Fruit fly (Drosophila melanogaster): ENCODE data around the gene ppl.

DNA sequence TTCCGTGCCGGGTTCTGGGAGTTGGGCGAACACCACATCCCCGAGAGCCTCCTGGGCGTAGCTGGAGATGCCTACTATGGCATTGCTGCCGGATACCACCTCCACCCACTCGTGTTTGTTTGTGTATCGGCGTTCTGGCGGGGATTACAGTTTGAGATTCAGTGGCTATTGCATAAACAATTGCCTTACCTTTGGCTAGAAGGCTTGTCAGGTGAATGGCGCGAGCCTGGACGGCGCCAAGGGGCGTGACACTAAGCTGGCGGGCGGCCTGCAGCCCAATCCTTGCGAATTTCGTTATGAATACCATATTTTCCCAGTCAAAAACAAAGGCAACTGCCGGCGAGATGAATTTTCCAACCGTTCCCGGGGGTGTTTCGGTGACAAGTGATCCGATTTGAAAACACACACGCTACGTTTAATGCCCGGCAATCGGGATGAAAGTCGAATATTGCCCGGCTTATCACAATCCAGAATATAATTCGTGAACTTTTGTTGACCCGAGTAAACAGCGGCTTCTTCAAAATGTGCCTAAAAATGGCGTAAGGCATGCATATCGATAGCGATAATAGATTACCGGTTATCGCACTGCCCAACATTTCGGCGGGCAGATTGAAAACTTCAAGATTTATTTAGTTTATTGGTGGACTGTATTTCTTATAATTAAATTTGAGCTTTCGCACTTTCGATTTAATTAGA, at the start of gene ppl:
- TF ChIP-seq Jra (GFP tag; optimal IDR thresholded peaks at IDR 0.05) = no peak
- TF ChIP-seq CG32264 (GFP tag; optimal IDR thresholded peaks at IDR 0.05) = no peak
- no peak for TF ChIP-seq dl (GFP tag; optimal IDR thresholded peaks at IDR 0.05; ENCODE audit: insufficient read depth in 1 of 2, partially characterized antibody in 2 of 2)
- TF ChIP-seq psq (GFP tag; optimal IDR thresholded peaks at IDR 0.05) = no peak
- TF ChIP-seq lola (GFP tag; optimal IDR thresholded peaks at IDR 0.05) = no peak
- TF ChIP-seq sv (GFP tag; optimal IDR thresholded peaks at IDR 0.05) = no peak
- no peak for TF ChIP-seq fru (GFP tag; optimal IDR thresholded peaks at IDR 0.05)

All from whole organism, wandering third instar larva.